Fruit fly (Drosophila melanogaster): ENCODE results near the gene CG13050.

- no peak for TF ChIP-seq PHDP (tag; optimal IDR thresholded peaks at IDR 0.05)
- no peak for TF ChIP-seq Meics (GFP tag; optimal IDR thresholded peaks at IDR 0.05)
- no peak for TF ChIP-seq klu (GFP tag; IDR thresholded peaks at IDR 0.05)
- no peak for TF ChIP-seq NC2β (GFP tag; optimal IDR thresholded peaks at IDR 0.05)
- TF ChIP-seq psq (GFP tag; optimal IDR thresholded peaks at IDR 0.05), result no peak
These were observed 37.8 kb downstream of the CG13050 start for dm6 chr3L:16241296-16241695.

Measured in whole organism, embryonic.